Fruit fly (Drosophila melanogaster) whole organism, embryonic: Measurements from ENCODE around the gene MFS9.
A peak's percentile ranks its signal among the peaks of the same experiment; 100 is the strongest.

Source experiments
- Atf-2 ChIP-seq: fragments of 200-800 bp; sonication (Bioruptor generic); optimal IDR thresholded peaks from 2 replicates; lab custom pipeline; 2016; ENCODE audit warnings: missing biosample characterization, missing genetic modification characterization
- Atf6 ChIP-seq: fragments of 200-800 bp; sonication (Bioruptor generic); IDR thresholded peaks from 2 replicates; pipeline ENCODE4 v1.3.6; 2022; ENCODE audit warnings: missing biosample characterization, missing genetic modification characterization
- Awh ChIP-seq: fragments of 200-800 bp; sonication (Bioruptor generic); IDR thresholded peaks from 2 replicates; pipeline ENCODE4, ENCODE4 v1.3.6; 2022; ENCODE audit warnings: missing biosample characterization, missing genetic modification characterization
- CG10209 ChIP-seq: fragments of 200-800 bp; sonication (Bioruptor generic); optimal IDR thresholded peaks from 3 replicates; lab custom pipeline; 2017; ENCODE audit warnings: missing biosample characterization, mild to moderate bottlenecking, missing genetic modification characterization, missing genetic modification reagents
- CG10321 ChIP-seq: fragments of 200-800 bp; sonication (Bioruptor generic); IDR thresholded peaks from 2 replicates; pipeline ENCODE4 v1.3.6; 2022; ENCODE audit warnings: missing biosample characterization, missing genetic modification characterization
- CG10543 ChIP-seq: fragments of 200-800 bp; sonication (Bioruptor generic); optimal IDR thresholded peaks from 3 replicates; lab custom pipeline; 2017; ENCODE audit warnings: missing biosample characterization, mild to moderate bottlenecking, missing genetic modification characterization, moderate library complexity
- CG14014 ChIP-seq: fragments of 200-800 bp; sonication (Bioruptor generic); IDR thresholded peaks from 2 replicates; pipeline ENCODE4 v1.3.6; 2022; ENCODE audit warnings: missing biosample characterization, missing genetic modification characterization
- CG16815 ChIP-seq: fragments of 200-800 bp; sonication (Bioruptor generic); optimal IDR thresholded peaks from 3 replicates; lab custom pipeline; 2017; ENCODE audit warnings: missing biosample characterization, mild to moderate bottlenecking, missing genetic modification characterization
- CG17186 ChIP-seq: fragments of 200-800 bp; sonication (Bioruptor generic); optimal IDR thresholded peaks from 3 replicates; lab custom pipeline; 2017; ENCODE audit warnings: missing biosample characterization, missing genetic modification reagents, missing genetic modification characterization
- CG17829 ChIP-seq: fragments of 200-800 bp; optimal IDR thresholded peaks from 2 replicates; lab custom pipeline; 2019; ENCODE audit warnings: missing biosample characterization, mild to moderate bottlenecking, missing genetic modification characterization, moderate library complexity
- CG2889 ChIP-seq: fragments of 200-800 bp; sonication (Bioruptor generic); IDR thresholded peaks from 3 replicates; pipeline ENCODE4 v1.3.6; 2022; ENCODE audit warnings: missing biosample characterization, missing genetic modification characterization
- CG43689 ChIP-seq: fragments of 200-800 bp; sonication (Bioruptor generic); IDR thresholded peaks from 2 replicates; pipeline ENCODE4 v1.3.6; 2022; ENCODE audit warnings: missing biosample characterization, missing genetic modification characterization
- CG4404 ChIP-seq: fragments of 200-800 bp; sonication (Bioruptor generic); IDR thresholded peaks from 2 replicates; pipeline ENCODE4 v1.3.6; 2022; ENCODE audit warnings: missing biosample characterization, missing genetic modification characterization
- CG5953 ChIP-seq: fragments of 200-800 bp; sonication (Bioruptor generic); IDR thresholded peaks from 2 replicates; pipeline ENCODE4 v1.3.6; 2022; ENCODE audit warnings: missing biosample characterization, missing genetic modification characterization
- CG7839 ChIP-seq: fragments of 200-800 bp; sonication (Bioruptor generic); optimal IDR thresholded peaks from 3 replicates; lab custom pipeline; 2018; ENCODE audit warnings: missing biosample characterization, mild to moderate bottlenecking, missing genetic modification characterization, moderate library complexity
- CG9932 ChIP-seq: fragments of 200-800 bp; sonication (Bioruptor generic); IDR thresholded peaks from 2 replicates; pipeline ENCODE4 v1.3.6; 2022; ENCODE audit warnings: missing biosample characterization, missing genetic modification characterization
- D ChIP-seq, 2 experiments: fragments of 200-800 bp in 1 of 2; fragments of >200 bp in 1 of 2; sonication (Bioruptor generic) in 1 of 2; optimal IDR thresholded peaks; 2 replicates in 1 of 2; 3 replicates in 1 of 2; lab custom pipeline; 2017; ENCODE audit warnings: mild to moderate bottlenecking in 1 of 2, missing biosample characterization in 1 of 2, missing genetic modification characterization in 1 of 2, missing genetic modification reagents in 1 of 2
- D19B ChIP-seq: fragments of 200-800 bp; sonication (Bioruptor generic); optimal IDR thresholded peaks from 2 replicates; lab custom pipeline; 2017; ENCODE audit warnings: missing biosample characterization, mild to moderate bottlenecking, missing genetic modification characterization
- Dek ChIP-seq: fragments of 200-800 bp; sonication (Bioruptor generic); optimal IDR thresholded peaks from 3 replicates; lab custom pipeline; 2019; ENCODE audit warnings: missing biosample characterization, mild to moderate bottlenecking, missing genetic modification characterization, moderate library complexity
- Doc3 ChIP-seq: fragments of 200-800 bp; sonication (Bioruptor generic); IDR thresholded peaks from 3 replicates; pipeline ENCODE4 v1.3.6; 2022; ENCODE audit warnings: missing biosample characterization, missing genetic modification characterization; ENCODE audit not compliant: partially characterized antibody
- Dref ChIP-seq: fragments of 200-800 bp; sonication (Bioruptor generic); IDR thresholded peaks from 2 replicates; pipeline ENCODE4 v1.3.6; 2022; ENCODE audit warnings: missing biosample characterization, missing genetic modification characterization
- HmgD ChIP-seq: fragments of 200-800 bp; sonication (Bioruptor generic); optimal IDR thresholded peaks from 3 replicates; lab custom pipeline; 2016; ENCODE audit warnings: missing biosample characterization, missing genetic modification characterization
- Hmx ChIP-seq: fragments of 200-800 bp; sonication (Bioruptor generic); optimal IDR thresholded peaks from 2 replicates; lab custom pipeline; 2016; ENCODE audit warnings: missing biosample characterization, missing genetic modification characterization
- Hsf ChIP-seq: fragments of 200-800 bp; sonication (Bioruptor generic); optimal IDR thresholded peaks from 3 replicates; lab custom pipeline; 2016; ENCODE audit warnings: missing biosample characterization, missing genetic modification characterization
- Lhr ChIP-seq: fragments of 200-800 bp; sonication (Bioruptor generic); optimal IDR thresholded peaks from 3 replicates; lab custom pipeline; 2017; ENCODE audit warnings: mild to moderate bottlenecking, missing biosample characterization, missing genetic modification reagents, missing genetic modification characterization
- Lim3 ChIP-seq: fragments of 200-800 bp; sonication (Bioruptor generic); IDR thresholded peaks from 2 replicates; pipeline ENCODE4 v1.3.6; 2022; ENCODE audit warnings: missing biosample characterization, missing genetic modification characterization
- Max ChIP-seq: fragments of 200-800 bp; sonication (Bioruptor generic); optimal IDR thresholded peaks from 2 replicates; lab custom pipeline; 2016; ENCODE audit warnings: missing biosample characterization, mild to moderate bottlenecking, missing genetic modification characterization
- Mes4 ChIP-seq: fragments of 200-800 bp; sonication (Bioruptor generic); optimal IDR thresholded peaks from 2 replicates; lab custom pipeline; 2016; ENCODE audit warnings: missing biosample characterization, missing genetic modification characterization
- NFAT ChIP-seq: fragments of 200-800 bp; sonication (Bioruptor generic); IDR thresholded peaks from 2 replicates; pipeline ENCODE4 v1.3.6; 2022; ENCODE audit warnings: missing biosample characterization, missing genetic modification characterization
- Nf-YC ChIP-seq: fragments of 200-800 bp; optimal IDR thresholded peaks from 3 replicates; lab custom pipeline; 2019; ENCODE audit warnings: missing biosample characterization, mild to moderate bottlenecking, missing genetic modification characterization, moderate library complexity
- Oli ChIP-seq: fragments of 200-800 bp; sonication (Bioruptor generic); optimal IDR thresholded peaks from 2 replicates; lab custom pipeline; 2018; ENCODE audit warnings: missing biosample characterization, mild to moderate bottlenecking, missing genetic modification characterization, moderate library complexity
- cato ChIP-seq: fragments of 200-800 bp; sonication (Bioruptor generic); optimal IDR thresholded peaks from 2 replicates; lab custom pipeline; 2016; ENCODE audit warnings: missing biosample characterization, missing genetic modification characterization, borderline replicate concordance
- caup ChIP-seq: fragments of 200-800 bp; sonication (Bioruptor generic); optimal IDR thresholded peaks from 3 replicates; lab custom pipeline; 2017; ENCODE audit warnings: missing biosample characterization, mild to moderate bottlenecking, missing genetic modification characterization, moderate library complexity; ENCODE audit not compliant: severe bottlenecking
- corto ChIP-seq: fragments of 200-800 bp; sonication (Bioruptor generic); optimal IDR thresholded peaks from 2 replicates; lab custom pipeline; 2016; ENCODE audit warnings: missing biosample characterization, mild to moderate bottlenecking, missing genetic modification characterization, moderate library complexity
- crol ChIP-seq: fragments of 200-800 bp; sonication (Bioruptor generic); IDR thresholded peaks from 2 replicates; pipeline ENCODE4 v1.3.6; 2022; ENCODE audit warnings: missing biosample characterization, missing genetic modification characterization
- hbn ChIP-seq: fragments of 200-800 bp; sonication (Bioruptor generic); IDR thresholded peaks from 2 replicates; pipeline ENCODE4 v1.3.6; 2022; ENCODE audit warnings: missing biosample characterization, missing genetic modification characterization; ENCODE audit not compliant: partially characterized antibody
- lab ChIP-seq: fragments of 200-800 bp; sonication (Bioruptor generic); optimal IDR thresholded peaks from 3 replicates; lab custom pipeline; 2017; ENCODE audit warnings: missing biosample characterization, missing genetic modification characterization, mild to moderate bottlenecking, moderate library complexity, missing genetic modification reagents
- luna ChIP-seq: fragments of 200-800 bp; sonication (Bioruptor generic); optimal IDR thresholded peaks from 2 replicates; lab custom pipeline; 2016; ENCODE audit warnings: missing biosample characterization, missing genetic modification characterization
- maf-S ChIP-seq: fragments of 200-800 bp; sonication (Bioruptor generic); optimal IDR thresholded peaks from 2 replicates; lab custom pipeline; 2016; ENCODE audit warnings: missing biosample characterization, missing genetic modification characterization
- nau ChIP-seq: fragments of 200-800 bp; sonication (Bioruptor generic); optimal IDR thresholded peaks from 3 replicates; lab custom pipeline; 2017; ENCODE audit warnings: missing biosample characterization, mild to moderate bottlenecking, missing genetic modification characterization, missing genetic modification reagents
- nom ChIP-seq: fragments of 200-800 bp; sonication (Bioruptor generic); optimal IDR thresholded peaks from 2 replicates; lab custom pipeline; 2017; ENCODE audit warnings: missing biosample characterization, missing genetic modification characterization, mild to moderate bottlenecking, moderate library complexity, missing genetic modification reagents
- odd ChIP-seq: fragments of 200-800 bp; sonication (Bioruptor generic); optimal IDR thresholded peaks from 2 replicates; lab custom pipeline; 2017; ENCODE audit warnings: missing biosample characterization, mild to moderate bottlenecking, missing genetic modification characterization
- psq ChIP-seq: fragments of 200-800 bp; sonication (Bioruptor generic); optimal IDR thresholded peaks from 2 replicates; lab custom pipeline; 2017; ENCODE audit warnings: missing biosample characterization, missing genetic modification characterization
- rib ChIP-seq: fragments of 200-800 bp; sonication (Bioruptor generic); IDR thresholded peaks from 2 replicates; pipeline ENCODE4 v1.3.6; 2022; ENCODE audit warnings: missing biosample characterization, missing genetic modification characterization
- shn ChIP-seq: fragments of 200-800 bp; sonication (Bioruptor generic); optimal IDR thresholded peaks from 3 replicates; lab custom pipeline; 2016; ENCODE audit warnings: missing biosample characterization, missing genetic modification characterization
- tx ChIP-seq: fragments of 200-800 bp; sonication (Bioruptor generic); optimal IDR thresholded peaks from 2 replicates; lab custom pipeline; 2016; ENCODE audit warnings: missing biosample characterization, missing genetic modification characterization
- vnd ChIP-seq: fragments of 200-800 bp; sonication (Bioruptor generic); IDR thresholded peaks from 3 replicates; pipeline ENCODE4 v1.3.6; 2022; ENCODE audit warnings: missing biosample characterization, missing genetic modification characterization; ENCODE audit not compliant: partially characterized antibody

Gene MFS9

dm6 chr3R:20550632-20551486 lies 38.6 kb upstream of the MFS9 start (continued):
- TF ChIP-seq cato (GFP tag; lab: Kevin White, UChicago) (no peak), odd (GFP tag; lab: Kevin White, UChicago) (peak; percentile 87), Nf-YC (no peak), CG9932 (GFP tag; lab: Robert Waterston, UW) (peak; percentile 55), rib (GFP tag; lab: Robert Waterston, UW) (peak; percentile 62), D (optimal IDR thresholded peaks at IDR 0.05; lab: Kevin White, UChicago) (no peak), D (GFP tag; optimal IDR thresholded peaks at IDR 0.05; lab: Kevin White, UChicago) (peak; percentile 50), Oli (tag; lab: Kevin White, UChicago) (no peak), CG14014 (GFP tag; lab: Robert Waterston, UW) (peak; percentile 76; the same call in 1 of the 2 replicates), nom (GFP tag; lab: Kevin White, UChicago) (peak; percentile 67), CG2889 (GFP tag; lab: Robert Waterston, UW) (0 out of 3 replicates have a peak, but pooled peaks have one; percentile 41), Lhr (peak; percentile 50), CG7839 (tag; lab: Kevin White, UChicago) (peak; percentile 39), CG16815 (no peak), CG10209 (GFP tag; lab: Kevin White, UChicago) (peak; percentile 79), CG10543 (peak; percentile 89), NFAT (peak; percentile 11; the same call in 1 of the 2 replicates), corto (GFP tag; lab: Kevin White, UChicago) (peak; percentile 56), Dek (peak; percentile 58), CG17829 (tag; lab: Kevin White, UChicago) (no peak), HmgD (GFP tag; lab: Kevin White, UChicago) (peak; percentile 66), Max (GFP tag; lab: Kevin White, UChicago) (no peak), maf-S (GFP tag; lab: Kevin White, UChicago) (peak; percentile 72), lab (GFP tag; lab: Kevin White, UChicago) (peak; percentile 93), Hsf (no peak), CG17186 (GFP tag; lab: Kevin White, UChicago) (peak; percentile 72), CG10321 (GFP tag; lab: Robert Waterston, UW) (no peak; the same call in 1 of the 2 replicates), psq (GFP tag; lab: Kevin White, UChicago) (no peak), nau (peak; percentile 91), hbn (GFP tag; lab: Robert Waterston, UW) (peak; percentile 89), Lim3 (GFP tag; lab: Robert Waterston, UW) (no peak), tx (no peak), D19B (GFP tag; lab: Kevin White, UChicago) (peak; percentile 25), Doc3 (GFP tag; lab: Robert Waterston, UW) (peak; percentile 84), Dref (peak; percentile 79), Awh (GFP tag; lab: Robert Waterston, UW) (peak; percentile 79), caup (peak; percentile 93), Hmx (no peak), vnd (GFP tag; lab: Robert Waterston, UW) (peak; percentile 93), CG4404 (no peak), CG5953 (GFP tag; lab: Robert Waterston, UW) (peak; percentile 57), Atf-2 (GFP tag; lab: Kevin White, UChicago) (peak; percentile 41), crol (GFP tag; lab: Robert Waterston, UW) (no peak; the same call in 1 of the 2 replicates), luna (GFP tag; lab: Kevin White, UChicago) (no peak), Mes4 (GFP tag; lab: Kevin White, UChicago) (peak; percentile 57), shn (peak; percentile 42), CG43689 (0 out of 2 replicates have a peak, but pooled peaks have one; percentile 10), Atf6 (peak; percentile 72; the same call in 1 of the 2 replicates)
